Fruit fly (Drosophila melanogaster): Measurements from ENCODE around the gene Afti.

The Afti gene

dm6 chr3R:14283042-14283626 is 43.4 kb downstream of the Afti start (continued):
- no peak for TF ChIP-seq Mrtf (GFP tag; IDR thresholded peaks at IDR 0.05)
- TF ChIP-seq CG18619 (GFP tag; optimal IDR thresholded peaks at IDR 0.05) = peak; percentile 55
- TF ChIP-seq CG6689 (GFP tag; IDR thresholded peaks at IDR 0.05) = no peak
- TF ChIP-seq CG2129 (GFP tag; IDR thresholded peaks at IDR 0.05; ENCODE audit: partially characterized antibody) = no peak
- no peak for TF ChIP-seq CG16813 (GFP tag; IDR thresholded peaks at IDR 0.05; ENCODE audit: partially characterized antibody)
- TF ChIP-seq sd (tag; optimal IDR thresholded peaks at IDR 0.05) = no peak
- no peak for TF ChIP-seq pita (GFP tag; optimal IDR thresholded peaks at IDR 0.05)
- TF ChIP-seq CG8765 (GFP tag; IDR thresholded peaks at IDR 0.05) = no peak
- TF ChIP-seq maf-S (GFP tag; optimal IDR thresholded peaks at IDR 0.05) = peak; percentile 51
- TF ChIP-seq fd64A (GFP tag; optimal IDR thresholded peaks at IDR 0.05) = no peak
- no peak for TF ChIP-seq CG2199 (GFP tag; IDR thresholded peaks at IDR 0.05)
- TF ChIP-seq CG14710 (tag; optimal IDR thresholded peaks at IDR 0.05) = no peak
- no peak for TF ChIP-seq danr (GFP tag; IDR thresholded peaks at IDR 0.05)
- peak; percentile 37 for TF ChIP-seq Dip3 (GFP tag; optimal IDR thresholded peaks at IDR 0.05)
- TF ChIP-seq CG5245 (GFP tag; optimal IDR thresholded peaks at IDR 0.05) = no peak
- TF ChIP-seq CG7357 (GFP tag; IDR thresholded peaks at IDR 0.05) = no peak
- TF ChIP-seq kah (GFP tag; optimal IDR thresholded peaks at IDR 0.05) = no peak
- TF ChIP-seq ems (GFP tag; optimal IDR thresholded peaks at IDR 0.05) = no peak
- peak; percentile 55 for TF ChIP-seq CG2678 (tag; optimal IDR thresholded peaks at IDR 0.05)
- TF ChIP-seq PHDP (tag; optimal IDR thresholded peaks at IDR 0.05) = peak; percentile 46
- TF ChIP-seq Antp (GFP tag; optimal IDR thresholded peaks at IDR 0.05) = peak; percentile 23
- TF ChIP-seq crc (GFP tag; optimal IDR thresholded peaks at IDR 0.05) = peak; percentile 49
- TF ChIP-seq sob (GFP tag; IDR thresholded peaks at IDR 0.05) = no peak
- TF ChIP-seq az2 (GFP tag; optimal IDR thresholded peaks at IDR 0.05) = peak; percentile 6
- no peak for TF ChIP-seq CG10979 (tag; optimal IDR thresholded peaks at IDR 0.05)
- TF ChIP-seq Atf6 (GFP tag; IDR thresholded peaks at IDR 0.05) = no peak
- no peak for TF ChIP-seq CG1792 (GFP tag; optimal IDR thresholded peaks at IDR 0.05)
- TF ChIP-seq CrebB (tag; optimal IDR thresholded peaks at IDR 0.05) = no peak
- no peak for TF ChIP-seq CG12299 (tag; optimal IDR thresholded peaks at IDR 0.05)
- no peak for TF ChIP-seq CG32767 (GFP tag; IDR thresholded peaks at IDR 0.05)
- TF ChIP-seq CG7928 (GFP tag; optimal IDR thresholded peaks at IDR 0.05) = no peak
- no peak for TF ChIP-seq inv (GFP tag; IDR thresholded peaks at IDR 0.05; ENCODE audit: partially characterized antibody)
- TF ChIP-seq CG12219 (GFP tag; optimal IDR thresholded peaks at IDR 0.05) = no peak
- no peak for TF ChIP-seq mirr (GFP tag; optimal IDR thresholded peaks at IDR 0.05)
- no peak for TF ChIP-seq CG4328 (GFP tag; optimal IDR thresholded peaks at IDR 0.05)
- TF ChIP-seq CG7963 (GFP tag; IDR thresholded peaks at IDR 0.05; ENCODE audit: partially characterized antibody) = no peak
- TF ChIP-seq Asciz (GFP tag; optimal IDR thresholded peaks at IDR 0.05) = no peak
- no peak for TF ChIP-seq CG31441 (GFP tag; IDR thresholded peaks at IDR 0.05)
- no peak for TF ChIP-seq CG17612 (GFP tag; IDR thresholded peaks at IDR 0.05)
- no peak for TF ChIP-seq usp (GFP tag; optimal IDR thresholded peaks at IDR 0.05)
- TF ChIP-seq CG7839 (tag; optimal IDR thresholded peaks at IDR 0.05) = peak; percentile 45
- TF ChIP-seq Hmr (GFP tag; optimal IDR thresholded peaks at IDR 0.05) = peak; percentile 61
- no peak for TF ChIP-seq CG1647 (GFP tag; optimal IDR thresholded peaks at IDR 0.05)
- TF ChIP-seq Opbp (GFP tag; IDR thresholded peaks at IDR 0.05; ENCODE audit: partially characterized antibody) = no peak
- peak; percentile 6 for TF ChIP-seq schlank (tag; optimal IDR thresholded peaks at IDR 0.05)
- TF ChIP-seq CG11560 (tag; IDR thresholded peaks at IDR 0.05) = no peak
- TF ChIP-seq tap (tag; optimal IDR thresholded peaks at IDR 0.05) = no peak
- no peak for TF ChIP-seq sr (GFP tag; IDR thresholded peaks at IDR 0.05)
- no peak for TF ChIP-seq emc (GFP tag; optimal IDR thresholded peaks at IDR 0.05)
- no peak for TF ChIP-seq pzg (GFP tag; optimal IDR thresholded peaks at IDR 0.05)
- TF ChIP-seq CG3726 (GFP tag; IDR thresholded peaks at IDR 0.05) = no peak

Data from whole organism, embryonic.